Worm (Caenorhabditis elegans) whole organism, mixed stage, embryonic: Measurements from ENCODE around the gene K07C11.7.

Experiments
- blmp-1 ChIP-seq: fragments of 150-350 bp; optimal IDR thresholded peaks from 2 replicates; lab custom pipeline; 2014; ENCODE audit warnings: missing biosample characterization, missing genetic modification characterization
- ceh-83 ChIP-seq: fragments of 200-800 bp; sonication (Bioruptor generic); optimal IDR thresholded peaks from 2 replicates; lab custom pipeline; 2018; ENCODE audit warnings: mild to moderate bottlenecking, missing genetic modification characterization, missing compliant biosample characterization
- ces-1 ChIP-seq: fragments of 150-350 bp; optimal IDR thresholded peaks from 2 replicates; lab custom pipeline; 2014; ENCODE audit warnings: missing biosample characterization, missing genetic modification reagents, missing genetic modification characterization
- cnd-1 ChIP-seq: fragments of 200-800 bp; sonication (Bioruptor generic); optimal IDR thresholded peaks from 2 replicates; lab custom pipeline; 2018; ENCODE audit warnings: mild to moderate bottlenecking, missing genetic modification characterization, missing compliant biosample characterization
- hlh-1 ChIP-seq: fragments of 150-350 bp; optimal IDR thresholded peaks from 2 replicates; lab custom pipeline; 2014; ENCODE audit warnings: missing biosample characterization, missing genetic modification reagents, missing genetic modification characterization
- nhr-12 ChIP-seq: fragments of 150-350 bp; optimal IDR thresholded peaks from 2 replicates; lab custom pipeline; 2014; ENCODE audit warnings: missing biosample characterization, missing genetic modification characterization
- nhr-237 ChIP-seq: fragments of 150-350 bp; optimal IDR thresholded peaks from 2 replicates; lab custom pipeline; 2014; ENCODE audit warnings: missing biosample characterization, missing genetic modification characterization
- nhr-28 ChIP-seq: fragments of 150-350 bp; optimal IDR thresholded peaks from 2 replicates; lab custom pipeline; 2014; ENCODE audit warnings: missing biosample characterization, missing genetic modification characterization
- nhr-76 ChIP-seq: sonication (generic microtip); optimal IDR thresholded peaks from 2 replicates; lab custom pipeline; 2017; ENCODE audit warnings: missing biosample characterization, missing genetic modification characterization
- pha-4 ChIP-seq: fragments of 150-350 bp; optimal IDR thresholded peaks from 2 replicates; lab custom pipeline; 2018; ENCODE audit warnings: missing biosample characterization, missing genetic modification reagents, missing genetic modification characterization
- snpc-4 ChIP-seq: fragments of 150-350 bp; optimal IDR thresholded peaks from 2 replicates; lab custom pipeline; 2014; ENCODE audit warnings: missing biosample characterization, missing genetic modification characterization
- sptf-1 ChIP-seq: sonication (generic microtip); optimal IDR thresholded peaks from 2 replicates; lab custom pipeline; 2017; ENCODE audit warnings: mild to moderate bottlenecking, missing genetic modification characterization, moderate library complexity, missing compliant biosample characterization
- unc-62 ChIP-seq: fragments of 150-350 bp; optimal IDR thresholded peaks from 2 replicates; lab custom pipeline; 2014; ENCODE audit warnings: missing biosample characterization, missing genetic modification reagents, missing genetic modification characterization
- zip-8 ChIP-seq: fragments of 150-350 bp; optimal IDR thresholded peaks from 2 replicates; lab custom pipeline; 2014; ENCODE audit warnings: missing biosample characterization, missing genetic modification characterization

ce11 chrV:8177349-8177748 lies 36.4 kb downstream of the K07C11.7 start, which contains the start of gene F20D6.9:
- TF ChIP-seq ces-1 (GFP tag; lab: Kevin White, UChicago) (no peak), pha-4 (tag; lab: Kevin White, UChicago) (no peak), nhr-12 (tag; lab: Kevin White, UChicago) (no peak), snpc-4 (tag; lab: Kevin White, UChicago) (no peak), unc-62 (GFP tag; lab: Kevin White, UChicago) (no peak), nhr-237 (tag; lab: Kevin White, UChicago) (no peak), hlh-1 (tag; lab: Kevin White, UChicago) (no peak), nhr-76 (tag; lab: Kevin White, UChicago) (no peak), ceh-83 (GFP tag; lab: Kevin White, UChicago) (no peak), zip-8 (tag; lab: Kevin White, UChicago) (no peak), nhr-28 (no peak), sptf-1 (no peak), cnd-1 (tag; lab: Kevin White, UChicago) (no peak), blmp-1 (no peak)
